Worm (Caenorhabditis elegans) whole organism, L4 larva: Measurements from ENCODE around the gene sfxn-1.2.

Experiments
- T20F7.1 ChIP-seq: fragments of 200-800 bp; sonication (Bioruptor generic); optimal IDR thresholded peaks from 2 replicates; lab custom pipeline; 2018; ENCODE audit warnings: mild to moderate bottlenecking, missing genetic modification characterization, missing compliant biosample characterization
- hlh-11 ChIP-seq: fragments of 200-800 bp; sonication (Bioruptor generic); optimal IDR thresholded peaks from 2 replicates; lab custom pipeline; 2018; ENCODE audit warnings: mild to moderate bottlenecking, missing genetic modification characterization, missing compliant biosample characterization
- mxl-3 ChIP-seq: fragments of 200-800 bp; sonication (Bioruptor generic); optimal IDR thresholded peaks from 2 replicates; lab custom pipeline; 2018; ENCODE audit warnings: mild to moderate bottlenecking, missing genetic modification characterization, missing compliant biosample characterization
- pqm-1 ChIP-seq: sonication (generic microtip); optimal IDR thresholded peaks from 2 replicates; lab custom pipeline; 2017; ENCODE audit warnings: missing biosample characterization, missing genetic modification characterization
- snpc-4 ChIP-seq: fragments of 150-350 bp; optimal IDR thresholded peaks from 2 replicates; lab custom pipeline; 2014; ENCODE audit warnings: missing biosample characterization, missing genetic modification characterization
- zag-1 ChIP-seq: fragments of 150-350 bp; optimal IDR thresholded peaks from 2 replicates; lab custom pipeline; 2014; ENCODE audit warnings: missing biosample characterization, missing genetic modification characterization

- TF ChIP-seq snpc-4 (tag; lab: Kevin White, UChicago) (no peak), pqm-1 (tag; lab: Kevin White, UChicago) (no peak), hlh-11 (tag; lab: Kevin White, UChicago) (no peak), mxl-3 (GFP tag; lab: Kevin White, UChicago) (no peak), T20F7.1 (GFP tag; lab: Kevin White, UChicago) (no peak), zag-1 (no peak)
These were observed at the start of gene sfxn-1.2 for ce11 chrII:11185728-11186127.
